Fruit fly (Drosophila melanogaster) whole organism, prepupa: ENCODE data around the gene CG31191.

Experiments
- Blimp-1 ChIP-seq: fragments of 200-800 bp; sonication (Bioruptor generic); optimal IDR thresholded peaks from 3 replicates; lab custom pipeline; 2017; ENCODE audit warnings: missing biosample characterization, missing genetic modification characterization, mild to moderate bottlenecking, moderate library complexity, missing genetic modification reagents
- CG10669 ChIP-seq: fragments of 200-800 bp; sonication (Bioruptor generic); optimal IDR thresholded peaks from 3 replicates; lab custom pipeline; 2018; ENCODE audit warnings: missing biosample characterization, mild to moderate bottlenecking, missing genetic modification characterization, moderate library complexity
- CG11762 ChIP-seq: fragments of 200-800 bp; sonication (Bioruptor generic); optimal IDR thresholded peaks from 3 replicates; lab custom pipeline; 2016; ENCODE audit warnings: missing biosample characterization, missing genetic modification characterization; ENCODE audit not compliant: insufficient read depth
- CG1621 ChIP-seq: fragments of 200-800 bp; sonication (Bioruptor generic); optimal IDR thresholded peaks from 3 replicates; lab custom pipeline; 2018; ENCODE audit warnings: missing biosample characterization, mild to moderate bottlenecking, missing genetic modification characterization
- CG31627 ChIP-seq: fragments of 200-800 bp; sonication (Bioruptor generic); optimal IDR thresholded peaks from 3 replicates; lab custom pipeline; 2016; ENCODE audit warnings: missing biosample characterization, missing genetic modification characterization
- CG34406 ChIP-seq: fragments of 200-800 bp; sonication (Bioruptor generic); optimal IDR thresholded peaks from 3 replicates; lab custom pipeline; 2016; ENCODE audit warnings: missing biosample characterization, missing genetic modification characterization
- CG3919 ChIP-seq: fragments of 200-800 bp; sonication (Bioruptor generic); optimal IDR thresholded peaks from 3 replicates; lab custom pipeline; 2016; ENCODE audit warnings: missing biosample characterization, missing genetic modification characterization
- CG6163 ChIP-seq: fragments of 200-800 bp; sonication (Bioruptor generic); IDR thresholded peaks from 3 replicates; pipeline ENCODE4 v1.3.6; 2022; ENCODE audit warnings: missing biosample characterization, missing genetic modification characterization
- CG6808 ChIP-seq: fragments of 200-800 bp; sonication (Bioruptor generic); optimal IDR thresholded peaks from 3 replicates; lab custom pipeline; 2017; ENCODE audit warnings: missing biosample characterization, missing genetic modification characterization, mild to moderate bottlenecking, moderate library complexity, missing genetic modification reagents
- CG8119 ChIP-seq: fragments of 200-800 bp; sonication (Bioruptor generic); IDR thresholded peaks from 3 replicates; pipeline ENCODE4 v1.3.6; 2022; ENCODE audit warnings: missing biosample characterization, missing genetic modification characterization
- CG8319 ChIP-seq: fragments of 200-800 bp; sonication (Bioruptor generic); optimal IDR thresholded peaks from 3 replicates; lab custom pipeline; 2016; ENCODE audit warnings: missing biosample characterization, missing genetic modification characterization
- Eip75B ChIP-seq: fragments of 200-800 bp; sonication (Bioruptor generic); optimal IDR thresholded peaks from 3 replicates; lab custom pipeline; 2016; ENCODE audit warnings: missing biosample characterization, missing genetic modification characterization
- Eip78C ChIP-seq: fragments of 200-800 bp; sonication (Bioruptor generic); peaks from one replicate; lab custom pipeline; 2016; ENCODE audit warnings: missing biosample characterization, missing genetic modification characterization
- Hr38 ChIP-seq: sonication (Bioruptor generic); optimal IDR thresholded peaks from 2 replicates; lab custom pipeline; 2016; ENCODE audit warnings: missing biosample characterization, missing genetic modification characterization
- Hr39 ChIP-seq: fragments of 200-800 bp; sonication (Bioruptor generic); optimal IDR thresholded peaks from 2 replicates; lab custom pipeline; 2016; ENCODE audit warnings: missing biosample characterization, missing genetic modification characterization
- Lpt ChIP-seq: fragments of 200-800 bp; sonication (Bioruptor generic); optimal IDR thresholded peaks from 3 replicates; lab custom pipeline; 2016; ENCODE audit warnings: missing biosample characterization, missing genetic modification characterization
- Met ChIP-seq: fragments of 200-800 bp; sonication (Bioruptor generic); optimal IDR thresholded peaks from 3 replicates; lab custom pipeline; 2016; ENCODE audit warnings: missing biosample characterization, missing genetic modification characterization
- Sox14 ChIP-seq: fragments of 200-800 bp; sonication (Bioruptor generic); optimal IDR thresholded peaks from 3 replicates; lab custom pipeline; 2016; ENCODE audit warnings: missing biosample characterization, missing genetic modification characterization
- achi ChIP-seq: fragments of 200-800 bp; sonication (Bioruptor generic); optimal IDR thresholded peaks from 3 replicates; lab custom pipeline; 2016; ENCODE audit warnings: missing biosample characterization, missing genetic modification characterization
- acj6 ChIP-seq: fragments of 200-800 bp; sonication (Bioruptor generic); optimal IDR thresholded peaks from 3 replicates; lab custom pipeline; 2016; ENCODE audit warnings: missing biosample characterization, missing genetic modification characterization
- cyc ChIP-seq: fragments of 200-800 bp; sonication (Bioruptor generic); optimal IDR thresholded peaks from 3 replicates; lab custom pipeline; 2016; ENCODE audit warnings: missing biosample characterization, missing genetic modification characterization
- esn ChIP-seq: fragments of 200-800 bp; sonication (Bioruptor generic); optimal IDR thresholded peaks from 2 replicates; lab custom pipeline; 2016; ENCODE audit warnings: missing biosample characterization, mild to moderate bottlenecking, missing genetic modification characterization, moderate library complexity
- lz ChIP-seq: fragments of 200-800 bp; sonication (Bioruptor generic); optimal IDR thresholded peaks from 3 replicates; lab custom pipeline; 2016; ENCODE audit warnings: missing biosample characterization, missing genetic modification characterization
- pdm3 ChIP-seq: fragments of 200-800 bp; sonication (Bioruptor generic); optimal IDR thresholded peaks from 3 replicates; lab custom pipeline; 2016; ENCODE audit warnings: missing biosample characterization, missing genetic modification characterization
- salr ChIP-seq, 2 experiments: fragments of 200-800 bp; sonication (Bioruptor generic); optimal IDR thresholded peaks; 3 replicates each; lab custom pipeline; 2016 to 2018; ENCODE audit warnings: missing biosample characterization in 2 of 2, missing genetic modification characterization in 2 of 2, mild to moderate bottlenecking in 1 of 2
- ss ChIP-seq, 2 experiments: fragments of 200-800 bp; sonication (Bioruptor generic); optimal IDR thresholded peaks; 2 replicates in 1 of 2; 3 replicates in 1 of 2; lab custom pipeline; 2017 to 2018; ENCODE audit warnings: mild to moderate bottlenecking in 2 of 2, missing biosample characterization in 2 of 2, missing genetic modification characterization in 2 of 2, moderate library complexity in 1 of 2
- svp ChIP-seq: fragments of 200-800 bp; sonication (Bioruptor generic); peaks from one replicate; lab custom pipeline; 2016; ENCODE audit warnings: missing biosample characterization, missing genetic modification characterization
- vri ChIP-seq: fragments of 200-800 bp; sonication (Bioruptor generic); optimal IDR thresholded peaks from 3 replicates; lab custom pipeline; 2016; ENCODE audit warnings: missing biosample characterization, mild to moderate bottlenecking, missing genetic modification characterization

CG31191 gene

dm6 chr3R:20988560-20988959 lies 43.2 kb upstream of the CG31191 start:
- TF ChIP-seq Lpt (GFP tag; lab: Kevin White, UChicago): no peak
- no peak for TF ChIP-seq CG6808 (GFP tag; lab: Kevin White, UChicago)

- TF ChIP-seq salr (GFP tag; optimal IDR thresholded peaks at IDR 0.05; lab: Kevin White, UChicago) (no peak), CG10669 (GFP tag; lab: Kevin White, UChicago) (no peak), Eip75B (GFP tag; lab: Kevin White, UChicago) (no peak), CG8319 (GFP tag; lab: Kevin White, UChicago) (no peak), Hr38 (no peak)
Measured at dm6 chr3R:20987836-20988235, 42.5 kb upstream of the CG31191 start, which contains the start of gene CG43446. Gene CG43446 (minus strand): TSS chr3R:20987936.

- TF ChIP-seq ss (GFP tag; optimal IDR thresholded peaks at IDR 0.05; lab: Kevin White, UChicago) (no peak), svp (peak; percentile 69), vri (GFP tag; lab: Kevin White, UChicago) (peak; percentile 99)
Measured at dm6 chr3R:20985592-20985991, 40.3 kb upstream of the CG31191 start.

- TF ChIP-seq Hr39 (GFP tag; lab: Kevin White, UChicago) (no peak), CG6808 (GFP tag; lab: Kevin White, UChicago) (no peak), lz (GFP tag; lab: Kevin White, UChicago) (no peak)
Measured at dm6 chr3R:20984902-20985301, 39.6 kb upstream of the CG31191 start.

- TF ChIP-seq CG8119 (no peak), acj6 (GFP tag; lab: Kevin White, UChicago) (no peak), achi (GFP tag; lab: Kevin White, UChicago) (no peak), svp (no peak), CG6808 (GFP tag; lab: Kevin White, UChicago) (no peak), Met (GFP tag; lab: Kevin White, UChicago) (no peak), CG6163 (GFP tag; lab: Robert Waterston, UW) (no peak), CG34406 (GFP tag; lab: Kevin White, UChicago) (no peak), Blimp-1 (GFP tag; lab: Kevin White, UChicago) (no peak), Sox14 (GFP tag; lab: Kevin White, UChicago) (no peak), CG11762 (GFP tag; lab: Kevin White, UChicago) (no peak)
- TF ChIP-seq, all 60 proteins: peak for 0
Measured at dm6 chr3R:20984087-20984486, 38.8 kb upstream of the CG31191 start.

dm6 chr3R:20977846-20978295 lies 32.5 kb upstream of the CG31191 start, which contains the start of gene Calx:
Gene Calx (plus strand): TSS chr3R:20978183.
- peak; percentile 90 for TF ChIP-seq svp
- no peak for TF ChIP-seq Eip78C

- TF ChIP-seq esn (no peak), CG11762 (GFP tag; lab: Kevin White, UChicago) (no peak), CG1621 (tag; lab: Kevin White, UChicago) (no peak), Hr38 (no peak), Lpt (GFP tag; lab: Kevin White, UChicago) (no peak), CG31627 (GFP tag; lab: Kevin White, UChicago) (no peak), cyc (GFP tag; lab: Kevin White, UChicago) (no peak), CG3919 (no peak), pdm3 (GFP tag; lab: Kevin White, UChicago) (no peak)
Measured at dm6 chr3R:20976649-20977048, 31.3 kb upstream of the CG31191 start.
